Worm (Caenorhabditis elegans) whole organism, L4/young adult: ENCODE results near the gene F41E7.6.

Experiments used
- dao-5 ChIP-seq: sonication (generic microtip); optimal IDR thresholded peaks from 2 replicates; lab custom pipeline; 2016; ENCODE audit warnings: missing genotype, missing genetic modification characterization, moderate library complexity, missing compliant biosample characterization
- him-1 ChIP-seq: sonication (generic microtip); optimal IDR thresholded peaks from 2 replicates; lab custom pipeline; 2016; ENCODE audit warnings: missing genotype, missing genetic modification reagents, missing genetic modification characterization, missing compliant biosample characterization

- TF ChIP-seq him-1 (no peak), dao-5 (tag; lab: Kevin White, UChicago) (no peak)
Measured at ce11 chrX:10321401-10321800, 11.1 kb upstream of the F41E7.6 start.
